Worm (Caenorhabditis elegans) whole organism, young adult: ENCODE data around the gene Y22D7AR.3.

Experiments used
- F57C9.4 ChIP-seq: sonication (generic microtip); optimal IDR thresholded peaks from 2 replicates; lab custom pipeline; 2017; ENCODE audit warnings: mild to moderate bottlenecking, missing genetic modification characterization, missing compliant biosample characterization
- aptf-2 ChIP-seq: fragments of 200-800 bp; sonication (Bioruptor generic); conservative IDR thresholded peaks from 2 replicates; pipeline ENCODE4 v1.3.6; 2022; ENCODE audit warnings: missing genetic modification reagents, missing genetic modification characterization, missing compliant biosample characterization
- aptf-3 ChIP-seq: fragments of 200-800 bp; sonication (Bioruptor generic); IDR thresholded peaks from 2 replicates; pipeline ENCODE4 v1.3.6; 2022; ENCODE audit warnings: missing genetic modification characterization, missing compliant biosample characterization
- athp-1 ChIP-seq: sonication (generic microtip); optimal IDR thresholded peaks from 2 replicates; lab custom pipeline; 2017; ENCODE audit warnings: mild to moderate bottlenecking, missing genetic modification characterization, missing compliant biosample characterization
- ceh-91 ChIP-seq: fragments of 200-800 bp; sonication (Bioruptor generic); IDR thresholded peaks from 2 replicates; pipeline ENCODE4 v1.3.6; 2022; ENCODE audit warnings: missing genetic modification reagents, missing genetic modification characterization, missing compliant biosample characterization
- dox-1 ChIP-seq: fragments of 200-800 bp; sonication (Bioruptor generic); IDR thresholded peaks from 2 replicates; pipeline ENCODE4 v1.3.6; 2022; ENCODE audit warnings: missing genetic modification reagents, missing genetic modification characterization, missing compliant biosample characterization
- lin-26 ChIP-seq: fragments of 200-800 bp; sonication (Bioruptor generic); IDR thresholded peaks from 2 replicates; pipeline ENCODE4 v1.3.6; 2022; ENCODE audit warnings: missing genetic modification reagents, missing genetic modification characterization, missing compliant biosample characterization
- madf-8 ChIP-seq: fragments of 200-800 bp; sonication (Bioruptor generic); conservative IDR thresholded peaks from 2 replicates; pipeline ENCODE4 v1.3.6; 2022; ENCODE audit warnings: missing genetic modification reagents, missing genetic modification characterization, missing compliant biosample characterization
- mcd-1 ChIP-seq: fragments of 200-800 bp; sonication (Bioruptor generic); IDR thresholded peaks from 2 replicates; pipeline ENCODE4 v1.3.6; 2022; ENCODE audit warnings: missing genetic modification reagents, missing genetic modification characterization, missing compliant biosample characterization
- sea-2 ChIP-seq: fragments of 200-800 bp; sonication (Bioruptor generic); IDR thresholded peaks from 2 replicates; pipeline ENCODE4 v1.3.6; 2022; ENCODE audit warnings: missing genetic modification characterization, missing compliant biosample characterization
- sptf-2 ChIP-seq: fragments of 200-800 bp; sonication (Bioruptor generic); optimal IDR thresholded peaks from 2 replicates; lab custom pipeline; 2018; ENCODE audit warnings: mild to moderate bottlenecking, missing genetic modification characterization, missing compliant biosample characterization

DNA sequence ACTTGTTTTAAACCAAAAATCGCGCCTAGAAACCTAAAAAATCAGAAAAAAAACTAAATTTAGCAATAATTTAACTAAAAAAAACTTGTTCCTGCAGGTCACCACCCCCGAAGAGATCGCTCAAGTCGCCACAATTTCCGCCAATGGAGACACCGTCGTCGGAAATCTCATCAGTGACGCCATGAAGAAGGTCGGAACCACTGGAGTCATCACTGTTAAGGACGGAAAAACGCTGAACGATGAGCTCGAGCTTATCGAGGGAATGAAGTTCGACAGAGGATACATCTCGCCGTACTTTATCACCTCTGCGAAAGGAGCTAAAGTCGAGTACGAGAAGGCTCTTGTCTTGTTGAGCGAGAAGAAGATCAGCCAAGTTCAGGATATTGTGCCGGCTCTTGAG lies 44.3 kb downstream of the Y22D7AR.3 start:
- TF ChIP-seq aptf-3: no peak
- TF ChIP-seq sea-2 (GFP tag; lab: Robert Waterston, UW): no peak
- TF ChIP-seq dox-1 (GFP tag; lab: Robert Waterston, UW): no peak
- TF ChIP-seq athp-1 (tag; lab: Kevin White, UChicago): no peak
- TF ChIP-seq F57C9.4: no peak
- no peak for TF ChIP-seq aptf-2 (GFP tag; lab: Robert Waterston, UW)
- TF ChIP-seq ceh-91: no peak
- TF ChIP-seq lin-26: no peak
- TF ChIP-seq madf-8 (GFP tag; lab: Robert Waterston, UW): no peak
- TF ChIP-seq mcd-1 (GFP tag; lab: Robert Waterston, UW): no peak
- no peak for TF ChIP-seq sptf-2 (GFP tag; lab: Kevin White, UChicago)
